Fruit fly (Drosophila melanogaster) whole organism, adult: ENCODE results near the gene ND-30.

Experiments used
- CG33017 ChIP-seq: fragments of 200-800 bp; sonication (Bioruptor generic); optimal IDR thresholded peaks from 2 replicates; lab custom pipeline; 2018; ENCODE audit warnings: missing biosample characterization, mild to moderate bottlenecking, missing genetic modification characterization, moderate library complexity
- CG5204 ChIP-seq: fragments of 200-800 bp; sonication (Bioruptor generic); optimal IDR thresholded peaks from 2 replicates; lab custom pipeline; 2016; ENCODE audit warnings: missing biosample characterization, missing genetic modification characterization
- CG7045 ChIP-seq: fragments of 200-800 bp; sonication (Bioruptor generic); optimal IDR thresholded peaks from 2 replicates; lab custom pipeline; 2017; ENCODE audit warnings: missing biosample characterization, mild to moderate bottlenecking, missing genetic modification characterization
- Clk ChIP-seq: fragments of 200-800 bp; sonication (Bioruptor generic); optimal IDR thresholded peaks from 2 replicates; lab custom pipeline; 2017; ENCODE audit warnings: missing biosample characterization, missing genetic modification characterization
- Crg-1 ChIP-seq: fragments of 200-800 bp; sonication (Bioruptor generic); optimal IDR thresholded peaks from 2 replicates; lab custom pipeline; 2016; ENCODE audit warnings: missing biosample characterization, missing genetic modification characterization
- bab1 ChIP-seq: fragments of 200-800 bp; sonication (Bioruptor generic); optimal IDR thresholded peaks from 3 replicates; lab custom pipeline; 2019; ENCODE audit warnings: missing biosample characterization, mild to moderate bottlenecking, missing genetic modification characterization, moderate library complexity
- kay ChIP-seq: fragments of 200-800 bp; sonication (Bioruptor generic); peaks from one replicate; lab custom pipeline; 2016; ENCODE audit warnings: missing biosample characterization, missing genetic modification characterization, borderline replicate concordance

DNA sequence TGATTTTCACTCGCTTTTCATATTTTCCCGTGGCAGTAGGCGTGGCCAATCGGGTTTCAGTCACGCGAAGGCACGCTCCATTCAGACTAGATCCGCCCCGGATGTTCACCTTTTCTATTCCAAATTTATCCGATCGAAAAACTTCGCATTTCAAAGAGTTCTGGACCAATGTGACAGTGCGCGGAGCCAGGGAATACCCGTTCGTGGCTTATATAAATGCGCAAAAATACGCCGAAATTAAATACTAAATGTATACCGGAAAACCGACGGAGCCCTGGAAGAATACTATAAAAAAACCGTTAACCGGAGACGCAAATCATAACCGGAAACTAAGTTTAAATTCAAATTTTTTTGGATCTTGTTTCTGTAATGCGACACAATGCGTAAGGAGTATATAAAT is 31.8 kb downstream of the ND-30 start, which contains the start of gene promL:
- TF ChIP-seq Crg-1 (GFP tag; lab: Kevin White, UChicago) (peak; percentile 63), Clk (GFP tag; lab: Kevin White, UChicago) (no peak), CG7045 (GFP tag; lab: Kevin White, UChicago) (no peak), CG5204 (no peak), CG33017 (tag; lab: Kevin White, UChicago) (peak; percentile 38), bab1 (GFP tag; lab: Kevin White, UChicago) (peak; percentile 91), kay (GFP tag; lab: Kevin White, UChicago) (peak; percentile 42)
